Worm (Caenorhabditis elegans): Measurements from ENCODE around the gene C18E9.8.
A peak's percentile ranks its signal among the peaks of the same experiment; 100 is the strongest.

DNA sequence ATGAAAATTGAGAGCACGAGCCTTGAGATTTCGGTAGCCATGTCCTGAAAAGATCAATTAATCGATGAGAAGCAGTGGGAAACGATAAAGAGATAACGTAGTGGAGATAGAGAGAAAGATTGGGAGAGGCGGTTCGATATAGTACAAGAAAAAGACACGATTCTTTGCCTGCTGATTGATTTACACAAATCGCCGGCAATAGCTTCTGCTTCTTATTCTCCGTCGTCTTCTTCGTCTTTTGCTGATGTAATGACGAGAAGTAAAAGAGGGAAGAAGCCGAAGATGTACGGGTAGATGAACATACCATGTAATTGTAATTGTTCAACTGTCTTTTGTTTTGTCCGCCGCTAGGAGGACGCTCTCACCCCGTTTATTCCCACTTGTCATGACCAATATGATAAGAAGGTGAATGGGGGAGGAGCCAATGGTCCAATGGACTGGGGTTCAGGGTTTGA is 41.4 kb upstream of the C18E9.8 start, which contains the start of gene F37B12.1:
- TF ChIP-seq ztf-11 (tag; optimal IDR thresholded peaks at IDR 0.05) (no peak), unc-130 (tag; optimal IDR thresholded peaks at IDR 0.05) (no peak), pag-3 (tag; optimal IDR thresholded peaks at IDR 0.05; ENCODE audit: borderline replicate concordance, insufficient read depth) (no peak), lsy-2 (tag; optimal IDR thresholded peaks at IDR 0.05) (no peak), snpc-4 (tag; optimal IDR thresholded peaks at IDR 0.05) (no peak), nhr-11 (tag; optimal IDR thresholded peaks at IDR 0.05) (no peak), elt-3 (tag; optimal IDR thresholded peaks at IDR 0.05) (peak in 1 of 6 experiments; percentile 14), aly-2 (tag; optimal IDR thresholded peaks at IDR 0.05) (no peak), nhr-76 (tag; optimal IDR thresholded peaks at IDR 0.05) (no peak), efl-1 (optimal IDR thresholded peaks at IDR 0.05) (no peak), efl-1 (GFP tag; optimal IDR thresholded peaks at IDR 0.05 in 1 of 2) (no peak)

Data from whole organism, L1 larva.